Fruit fly (Drosophila melanogaster): ENCODE data around the gene CG9515.

CG9515 gene

dm6 chr2L:8987251-8987937 lies 44.3 kb upstream of the CG9515 start:
- peak; percentile 10 for TF ChIP-seq CG2678 (tag; optimal IDR thresholded peaks at IDR 0.05)
- no peak for TF ChIP-seq CG11696 (GFP tag; IDR thresholded peaks at IDR 0.05)
- peak; percentile 64 for TF ChIP-seq sens (GFP tag)
- TF ChIP-seq mirr (GFP tag; optimal IDR thresholded peaks at IDR 0.05) = peak; percentile 84
- TF ChIP-seq CG7963 (GFP tag; IDR thresholded peaks at IDR 0.05; ENCODE audit: partially characterized antibody) = no peak
- peak; percentile 93 for TF ChIP-seq exex (tag; optimal IDR thresholded peaks at IDR 0.05)
- peak; percentile 83 for TF ChIP-seq sug (tag; optimal IDR thresholded peaks at IDR 0.05)
- peak; percentile 14 for TF ChIP-seq gro (GFP tag; optimal IDR thresholded peaks at IDR 0.05)
- TF ChIP-seq CG10431 (GFP tag; optimal IDR thresholded peaks at IDR 0.05) = no peak
- no peak for TF ChIP-seq ems (GFP tag; optimal IDR thresholded peaks at IDR 0.05)
- peak; percentile 25 for TF ChIP-seq CG18599 (GFP tag; optimal IDR thresholded peaks at IDR 0.05)
- peak in 1 of 2 experiments; percentile 67 for TF ChIP-seq Eip74EF (GFP tag; optimal IDR thresholded peaks at IDR 0.05)
- TF ChIP-seq HHEX (GFP tag; optimal IDR thresholded peaks at IDR 0.05) = no peak
- TF ChIP-seq BtbVII (GFP tag; optimal IDR thresholded peaks at IDR 0.05) = peak; percentile 32
- no peak for TF ChIP-seq chm (GFP tag; IDR thresholded peaks at IDR 0.05)
- peak; percentile 13 for TF ChIP-seq CG10543 (GFP tag; optimal IDR thresholded peaks at IDR 0.05)
- TF ChIP-seq Lhr (GFP tag; optimal IDR thresholded peaks at IDR 0.05) = no peak
- TF ChIP-seq CG15269 (tag; optimal IDR thresholded peaks at IDR 0.05) = no peak
- TF ChIP-seq CG34376 (GFP tag; optimal IDR thresholded peaks at IDR 0.05) = peak; percentile 98
- no peak for TF ChIP-seq btn (GFP tag; optimal IDR thresholded peaks at IDR 0.05)
- peak; percentile 15 for TF ChIP-seq lab (GFP tag; optimal IDR thresholded peaks at IDR 0.05)
- no peak for TF ChIP-seq CG15601 (tag; optimal IDR thresholded peaks at IDR 0.05)
- TF ChIP-seq grn (GFP tag; optimal IDR thresholded peaks at IDR 0.05) = peak; percentile 31
- TF ChIP-seq sd (tag; optimal IDR thresholded peaks at IDR 0.05) = peak; percentile 79
- no peak for TF ChIP-seq lilli (GFP tag; optimal IDR thresholded peaks at IDR 0.05)
- 0 out of 4 replicates have a peak, but pooled peaks have one; percentile 44 for TF ChIP-seq chinmo (GFP tag; IDR thresholded peaks at IDR 0.05; ENCODE audit: partially characterized antibody)
- no peak for TF ChIP-seq CG3281 (GFP tag; optimal IDR thresholded peaks at IDR 0.05)
- peak in 1 of 2 experiments; percentile 85 for TF ChIP-seq Pdp1 (GFP tag; optimal IDR thresholded peaks at IDR 0.05)
- peak; percentile 41 for TF ChIP-seq Med (GFP tag)

dm6 chr2L:8984614-8985318 lies 41.7 kb upstream of the CG9515 start, which contains the start of gene CG13101:
Gene CG13101, minus strand, starts transcription at chr2L:8984872.
- TF ChIP-seq CG6765 (GFP tag; optimal IDR thresholded peaks at IDR 0.05) = peak; percentile 82
- peak; percentile 39 for TF ChIP-seq CG10543 (GFP tag; optimal IDR thresholded peaks at IDR 0.05)
- peak; percentile 87 for TF ChIP-seq ro (GFP tag; IDR thresholded peaks at IDR 0.05)
- TF ChIP-seq pan (optimal IDR thresholded peaks at IDR 0.05) = no peak
- TF ChIP-seq pan (GFP tag; optimal IDR thresholded peaks at IDR 0.05 in 1 of 2, IDR thresholded peaks at IDR 0.05 in 1 of 2) = peak in 1 of 2 experiments; percentile 98
- TF ChIP-seq row (GFP tag; IDR thresholded peaks at IDR 0.05) = peak; percentile 96
- peak; percentile 96 for TF ChIP-seq Atf6 (GFP tag; IDR thresholded peaks at IDR 0.05)
- peak; percentile 90 for TF ChIP-seq CG12769 (tag; optimal IDR thresholded peaks at IDR 0.05)
- TF ChIP-seq CG18011 (GFP tag; optimal IDR thresholded peaks at IDR 0.05) = peak; percentile 63
- peak; percentile 86 for TF ChIP-seq Abd-B (GFP tag; optimal IDR thresholded peaks at IDR 0.05)
- peak; percentile 92 for TF ChIP-seq Hsf (GFP tag; optimal IDR thresholded peaks at IDR 0.05)
- TF ChIP-seq bcd (GFP tag; optimal IDR thresholded peaks at IDR 0.05) = peak; percentile 92
- TF ChIP-seq her (GFP tag; optimal IDR thresholded peaks at IDR 0.05) = peak; percentile 66
- peak; percentile 96 for TF ChIP-seq sob (GFP tag; IDR thresholded peaks at IDR 0.05)
- TF ChIP-seq ssp (GFP tag; IDR thresholded peaks at IDR 0.05) = peak; percentile 87
- peak; percentile 92 for TF ChIP-seq ase (GFP tag; IDR thresholded peaks at IDR 0.05)
- peak; percentile 92 for TF ChIP-seq CG10366 (GFP tag; IDR thresholded peaks at IDR 0.05)
- peak; percentile 89 for TF ChIP-seq ATbp (GFP tag; optimal IDR thresholded peaks at IDR 0.05)
- no peak for TF ChIP-seq Neu2 (GFP tag; optimal IDR thresholded peaks at IDR 0.05; ENCODE audit: borderline replicate concordance)
- TF ChIP-seq pb (GFP tag; optimal IDR thresholded peaks at IDR 0.05) = peak; percentile 62
